Worm (Caenorhabditis elegans): ENCODE data around the gene F47B8.8.

DNA sequence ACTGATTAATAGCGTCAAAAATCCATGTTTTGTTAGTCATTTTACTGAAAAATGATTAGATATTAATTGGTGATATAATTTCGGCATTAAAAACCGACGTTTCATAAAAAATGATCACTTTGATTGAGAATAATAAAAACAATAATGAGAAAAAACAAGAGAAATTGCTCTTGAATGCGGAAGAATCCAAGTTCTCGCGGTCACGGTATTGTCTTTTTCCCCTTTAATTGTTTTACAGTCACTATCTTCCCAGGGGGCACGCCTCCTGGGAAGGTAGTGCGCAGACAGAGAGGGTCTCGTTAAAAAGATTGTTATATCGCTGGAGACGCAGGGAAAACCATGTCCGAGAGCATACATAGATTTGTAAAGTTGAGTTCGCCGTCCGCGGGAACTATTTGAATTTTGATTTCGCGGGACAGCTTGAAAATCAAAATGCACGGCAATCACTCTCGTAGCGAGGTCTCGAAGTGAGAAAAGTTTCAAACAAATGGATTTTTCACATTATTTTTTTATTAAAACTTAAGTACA is 37.8 kb upstream of the F47B8.8 start, which contains the start of gene F14D7.2:
- no peak for TF ChIP-seq him-1 (tag; optimal IDR thresholded peaks at IDR 0.05)
- no peak for TF ChIP-seq dao-5 (tag; optimal IDR thresholded peaks at IDR 0.05)
